Worm (Caenorhabditis elegans) whole organism, late embryonic: ENCODE measurements around the gene pfas-1.

Experiments used
- Y22D7AL.16 ChIP-seq: sonication (generic microtip); optimal IDR thresholded peaks from 2 replicates; lab custom pipeline; 2016; ENCODE audit warnings: missing genetic modification characterization, missing compliant biosample characterization
- ama-1 ChIP-seq: fragments of 150-350 bp; optimal IDR thresholded peaks from 2 replicates; lab custom pipeline; 2014
- elt-4 ChIP-seq: sonication (generic microtip); optimal IDR thresholded peaks from 2 replicates; lab custom pipeline; 2016; ENCODE audit warnings: missing genetic modification characterization, missing compliant biosample characterization
- ets-4 ChIP-seq: sonication (generic microtip); optimal IDR thresholded peaks from 2 replicates; lab custom pipeline; 2016; ENCODE audit warnings: missing genetic modification characterization, missing compliant biosample characterization

ce11 chrIII:4671949-4672348 is 28.8 kb upstream of the pfas-1 start, which contains the start of gene srg-13:
- TF ChIP-seq Y22D7AL.16 (tag; lab: Kevin White, UChicago), result no peak
- TF ChIP-seq elt-4, result no peak
- TF ChIP-seq ama-1 (lab: Kevin White, UChicago), result no peak
- TF ChIP-seq ets-4 (tag; lab: Kevin White, UChicago), result no peak
